Fruit fly (Drosophila melanogaster) Kc167 (cell line): ENCODE measurements around the gene amd.

ENCODE experiments used
- Myc ChIP-seq: fragments of >200 bp; optimal IDR thresholded peaks from 2 replicates; lab custom pipeline; 2017; ENCODE audit warnings: missing external identifiers
- Sin3A ChIP-seq: fragments of >200 bp; optimal IDR thresholded peaks from 2 replicates; lab custom pipeline; 2018; ENCODE audit warnings: missing external identifiers
- h ChIP-seq: fragments of >200 bp; optimal IDR thresholded peaks from 3 replicates; lab custom pipeline; 2018; ENCODE audit warnings: missing external identifiers
- insv ChIP-seq: fragments of >200 bp; optimal IDR thresholded peaks from 3 replicates; lab custom pipeline; 2018; ENCODE audit warnings: missing external identifiers
- psq ChIP-seq: fragments of >200 bp; optimal IDR thresholded peaks from 2 replicates; lab custom pipeline; 2017; ENCODE audit warnings: missing external identifiers
- ttk ChIP-seq: sonication (Bioruptor generic); optimal IDR thresholded peaks from 2 replicates; lab custom pipeline; 2017; ENCODE audit warnings: missing external identifiers

DNA sequence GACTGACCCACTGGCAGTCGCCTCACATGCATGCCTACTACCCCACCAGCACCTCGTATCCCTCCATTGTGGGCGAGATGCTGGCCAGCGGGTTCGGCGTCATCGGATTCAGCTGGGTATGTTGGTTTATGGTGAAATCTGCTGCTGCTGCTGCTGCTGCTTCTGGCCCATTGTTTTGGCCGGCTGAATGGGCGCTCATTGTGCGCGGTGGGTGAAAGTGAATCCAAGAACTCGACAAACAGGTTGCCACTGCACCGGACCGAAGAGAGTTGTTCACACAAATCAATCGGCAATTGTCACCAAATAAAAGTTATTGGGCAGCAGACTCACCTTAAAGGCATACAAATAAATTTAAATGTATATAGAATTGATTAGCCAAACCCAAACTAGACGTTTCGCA, 2.2 kb downstream of the amd start:
- no peak for TF ChIP-seq Sin3A (lab: Kevin White, UChicago)
- TF ChIP-seq psq (lab: Kevin White, UChicago): no peak
- no peak for TF ChIP-seq Myc (lab: Kevin White, UChicago)
- no peak for TF ChIP-seq insv
- no peak for TF ChIP-seq h (lab: Kevin White, UChicago)
- no peak for TF ChIP-seq ttk (lab: Kevin White, UChicago)
